Fruit fly (Drosophila melanogaster): ENCODE results near the gene TotF.

TotF gene

DNA sequence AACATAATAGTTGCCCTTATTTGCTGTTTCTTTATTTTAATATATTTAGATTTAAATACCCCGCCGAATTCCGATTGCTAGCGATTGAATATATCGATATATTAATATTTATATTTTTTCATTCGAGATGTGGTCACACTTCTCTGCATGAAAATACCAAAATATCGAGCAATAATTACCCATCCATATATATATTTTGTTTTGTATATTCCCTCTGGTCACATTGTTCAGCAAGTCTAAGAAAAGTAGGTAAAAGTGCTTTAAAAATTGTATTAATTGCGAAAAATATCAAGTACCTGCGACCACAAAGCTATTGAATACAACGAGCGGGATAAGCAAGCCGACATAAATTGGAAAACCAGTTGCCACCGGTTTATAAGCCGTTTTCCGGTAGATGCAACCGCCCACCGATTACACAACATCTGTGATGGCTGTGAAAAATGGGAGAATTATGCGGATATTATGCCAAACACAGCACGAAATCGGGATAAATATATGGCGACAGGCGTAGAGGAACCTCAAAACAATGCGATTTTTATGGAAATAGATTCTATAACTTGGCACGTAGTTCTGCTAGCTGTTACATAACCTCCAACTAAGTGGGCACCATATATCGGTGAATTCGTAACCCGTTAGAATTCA, 46.5 kb upstream of the TotF start, which contains the start of gene COX4 (continued):
- TF ChIP-seq D19A (tag; optimal IDR thresholded peaks at IDR 0.05) (no peak), corto (GFP tag; optimal IDR thresholded peaks at IDR 0.05) (no peak), CG1603 (tag; optimal IDR thresholded peaks at IDR 0.05) (no peak), Ada2b (GFP tag; IDR thresholded peaks at IDR 0.05) (no peak), CG15479 (GFP tag; optimal IDR thresholded peaks at IDR 0.05) (no peak), Xrp1 (GFP tag; IDR thresholded peaks at IDR 0.05) (no peak), fru (optimal IDR thresholded peaks at IDR 0.05) (no peak), pros (GFP tag; optimal IDR thresholded peaks at IDR 0.05) (no peak), CG11695 (GFP tag; IDR thresholded peaks at IDR 0.05) (no peak), btn (GFP tag; optimal IDR thresholded peaks at IDR 0.05) (no peak), CG7987 (GFP tag; optimal IDR thresholded peaks at IDR 0.05) (no peak), bigmax (GFP tag; optimal IDR thresholded peaks at IDR 0.05) (peak; percentile 84), dm (GFP tag; optimal IDR thresholded peaks at IDR 0.05) (no peak), CG11093 (GFP tag; IDR thresholded peaks at IDR 0.05) (no peak), eyg (GFP tag; optimal IDR thresholded peaks at IDR 0.05) (no peak), CG15073 (GFP tag; optimal IDR thresholded peaks at IDR 0.05) (no peak), chinmo (GFP tag; IDR thresholded peaks at IDR 0.05; ENCODE audit: partially characterized antibody) (no peak), ken (GFP tag; IDR thresholded peaks at IDR 0.05) (no peak), Jarid2 (GFP tag; optimal IDR thresholded peaks at IDR 0.05) (no peak), CG12391 (tag; optimal IDR thresholded peaks at IDR 0.05) (no peak), CG4282 (GFP tag; optimal IDR thresholded peaks at IDR 0.05) (no peak), Taf1 (GFP tag; IDR thresholded peaks at IDR 0.05) (no peak), CG9727 (GFP tag; optimal IDR thresholded peaks at IDR 0.05) (no peak), cad (GFP tag; optimal IDR thresholded peaks at IDR 0.05) (no peak), Antp (GFP tag; optimal IDR thresholded peaks at IDR 0.05) (no peak), H15 (GFP tag; IDR thresholded peaks at IDR 0.05) (no peak), Doc3 (GFP tag; IDR thresholded peaks at IDR 0.05; ENCODE audit: partially characterized antibody) (peak; percentile 60; the same call in 2 of the 3 replicates), CG11696 (GFP tag; IDR thresholded peaks at IDR 0.05) (no peak), Six4 (GFP tag; optimal IDR thresholded peaks at IDR 0.05) (no peak), Lhr (GFP tag; optimal IDR thresholded peaks at IDR 0.05) (peak; percentile 40), usp (GFP tag; optimal IDR thresholded peaks at IDR 0.05) (no peak), CG4707 (GFP tag; optimal IDR thresholded peaks at IDR 0.05) (no peak), CG15696 (tag; optimal IDR thresholded peaks at IDR 0.05) (no peak), CG6175 (GFP tag; IDR thresholded peaks at IDR 0.05) (no peak), ci (GFP tag; IDR thresholded peaks at IDR 0.05) (no peak), lmd (GFP tag; IDR thresholded peaks at IDR 0.05) (no peak), az2 (GFP tag; optimal IDR thresholded peaks at IDR 0.05) (no peak), CG9876 (GFP tag; optimal IDR thresholded peaks at IDR 0.05) (no peak), oc (tag; optimal IDR thresholded peaks at IDR 0.05) (no peak), nau (GFP tag; optimal IDR thresholded peaks at IDR 0.05) (no peak), Side (GFP tag; optimal IDR thresholded peaks at IDR 0.05) (no peak), abd-A (tag; optimal IDR thresholded peaks at IDR 0.05) (no peak), PHDP (tag; optimal IDR thresholded peaks at IDR 0.05) (peak; percentile 8), CG2129 (GFP tag; IDR thresholded peaks at IDR 0.05; ENCODE audit: partially characterized antibody) (peak; percentile 33), CG14710 (tag; optimal IDR thresholded peaks at IDR 0.05) (peak; percentile 98), tgo (GFP tag; IDR thresholded peaks at IDR 0.05) (no peak), CG7839 (tag; optimal IDR thresholded peaks at IDR 0.05) (no peak), ash1 (GFP tag; optimal IDR thresholded peaks at IDR 0.05) (no peak), CG11247 (GFP tag; IDR thresholded peaks at IDR 0.05) (no peak), Rx (GFP tag; IDR thresholded peaks at IDR 0.05) (no peak), dati (GFP tag; IDR thresholded peaks at IDR 0.05) (no peak), CG7271 (tag; optimal IDR thresholded peaks at IDR 0.05) (no peak)

Measured in whole organism, embryonic.